Fruit fly (Drosophila melanogaster) whole organism, pupa: Measurements from ENCODE around the gene CG9316.

ENCODE experiments used
- CG10348 ChIP-seq: fragments of 200-800 bp; sonication (Bioruptor generic); IDR thresholded peaks from 2 replicates; pipeline ENCODE4 v1.3.6; 2022; ENCODE audit warnings: missing biosample characterization, missing genetic modification characterization
- CG13204 ChIP-seq: fragments of 200-800 bp; sonication (Bioruptor generic); optimal IDR thresholded peaks from 2 replicates; lab custom pipeline; 2018; ENCODE audit warnings: missing biosample characterization, mild to moderate bottlenecking, missing genetic modification characterization, moderate library complexity
- CG15710 ChIP-seq: fragments of 200-800 bp; sonication (Bioruptor generic); optimal IDR thresholded peaks from 2 replicates; lab custom pipeline; 2018; ENCODE audit warnings: missing biosample characterization, mild to moderate bottlenecking, missing genetic modification characterization, moderate library complexity
- CG34367 ChIP-seq: fragments of 200-800 bp; sonication (Bioruptor generic); optimal IDR thresholded peaks from 2 replicates; lab custom pipeline; 2018; ENCODE audit warnings: missing biosample characterization, mild to moderate bottlenecking, missing genetic modification characterization
- CG8301 ChIP-seq: fragments of 200-800 bp; sonication (Bioruptor generic); optimal IDR thresholded peaks from 2 replicates; lab custom pipeline; 2018; ENCODE audit warnings: missing biosample characterization, mild to moderate bottlenecking, missing genetic modification characterization
- D1 ChIP-seq: fragments of 200-800 bp; sonication (Bioruptor generic); optimal IDR thresholded peaks from 2 replicates; lab custom pipeline; 2018; ENCODE audit warnings: missing biosample characterization, mild to moderate bottlenecking, missing genetic modification characterization, moderate library complexity
- Ets98B ChIP-seq: fragments of 200-800 bp; sonication (Bioruptor generic); IDR thresholded peaks from 2 replicates; pipeline ENCODE4 v1.3.6; 2022; ENCODE audit warnings: missing biosample characterization, missing genetic modification characterization
- fd96Ca ChIP-seq: fragments of 200-800 bp; sonication (Bioruptor generic); IDR thresholded peaks from 3 replicates; pipeline ENCODE4 v1.3.6; 2022; ENCODE audit warnings: missing biosample characterization, missing genetic modification characterization
- rn ChIP-seq: fragments of 200-800 bp; sonication (Bioruptor generic); IDR thresholded peaks from 2 replicates; pipeline ENCODE4 v1.3.6; 2022; ENCODE audit warnings: missing biosample characterization, missing genetic modification characterization

CG9316 gene

DNA sequence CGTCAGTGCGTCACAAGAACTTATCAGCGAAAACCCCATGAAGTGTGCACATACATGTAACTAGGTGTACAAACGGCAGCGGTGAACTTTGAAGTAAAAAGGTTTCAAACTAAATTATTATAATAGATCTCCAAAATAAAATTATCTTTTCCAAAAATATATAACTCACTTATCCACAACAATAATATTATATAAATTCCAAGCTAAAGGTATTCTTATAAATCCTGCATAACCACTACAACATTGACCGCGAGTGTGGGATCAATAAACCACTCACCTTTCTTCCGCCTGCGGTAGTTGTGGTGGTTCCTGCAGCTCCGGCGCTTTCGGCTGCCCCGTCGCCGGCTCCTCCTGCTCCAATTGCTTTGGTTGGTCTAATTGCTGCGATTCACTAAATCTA is 51.6 kb downstream of the CG9316 start:
- TF ChIP-seq CG34367 (tag; lab: Kevin White, UChicago) (no peak), fd96Ca (no peak), CG8301 (tag; lab: Kevin White, UChicago) (no peak), Ets98B (GFP tag; lab: Robert Waterston, UW) (no peak), CG13204 (GFP tag; lab: Kevin White, UChicago) (no peak), CG10348 (GFP tag; lab: Robert Waterston, UW) (no peak), CG15710 (tag; lab: Kevin White, UChicago) (no peak), D1 (tag; lab: Kevin White, UChicago) (no peak), rn (GFP tag; lab: Robert Waterston, UW) (no peak)
